Fruit fly (Drosophila melanogaster) whole organism, wandering third instar larva: ENCODE data around the gene CG17108.

ENCODE experiments used
- CrebA ChIP-seq: fragments of 200-800 bp; sonication (Bioruptor generic); optimal IDR thresholded peaks from 2 replicates; lab custom pipeline; 2016; ENCODE audit warnings: missing biosample characterization, mild to moderate bottlenecking, missing genetic modification characterization, borderline replicate concordance
- HLH106 ChIP-seq: fragments of 200-800 bp; optimal IDR thresholded peaks from 3 replicates; lab custom pipeline; 2019; ENCODE audit warnings: missing biosample characterization, mild to moderate bottlenecking, missing genetic modification characterization, moderate library complexity
- Jra ChIP-seq: sonication (Bioruptor generic); optimal IDR thresholded peaks from 2 replicates; lab custom pipeline; 2016; ENCODE audit warnings: missing biosample characterization, missing genetic modification characterization
- Mio ChIP-seq: sonication (Bioruptor generic); optimal IDR thresholded peaks from 2 replicates; lab custom pipeline; 2016; ENCODE audit warnings: missing biosample characterization, missing genetic modification characterization
- brk ChIP-seq: fragments of 200-800 bp; sonication (Bioruptor generic); optimal IDR thresholded peaks from 2 replicates; lab custom pipeline; 2016; ENCODE audit warnings: missing biosample characterization, mild to moderate bottlenecking, missing genetic modification characterization
- dsf ChIP-seq: sonication (Bioruptor generic); optimal IDR thresholded peaks from 2 replicates; lab custom pipeline; 2016; ENCODE audit warnings: missing biosample characterization, missing genetic modification characterization, borderline replicate concordance
- ey ChIP-seq: fragments of 200-800 bp; sonication (Bioruptor generic); optimal IDR thresholded peaks from 2 replicates; lab custom pipeline; 2016; ENCODE audit warnings: missing biosample characterization, missing genetic modification characterization
- jim ChIP-seq: fragments of 175-275, 200-325 bp; sonication (Bioruptor generic); optimal IDR thresholded peaks from 2 replicates; lab custom pipeline; 2016; ENCODE audit warnings: missing biosample characterization, mild to moderate bottlenecking, missing genetic modification characterization
- pan ChIP-seq: fragments of >200 bp; optimal IDR thresholded peaks from 2 replicates; lab custom pipeline; 2017
- psq ChIP-seq: fragments of 200-800 bp; sonication (Bioruptor generic); optimal IDR thresholded peaks from 3 replicates; lab custom pipeline; 2017; ENCODE audit warnings: missing biosample characterization, mild to moderate bottlenecking, missing genetic modification characterization, moderate library complexity
- rgr ChIP-seq: fragments of 200-800 bp; sonication (Bioruptor generic); optimal IDR thresholded peaks from 3 replicates; lab custom pipeline; 2016; ENCODE audit warnings: missing biosample characterization, mild to moderate bottlenecking, missing genetic modification characterization
- sage ChIP-seq: fragments of 200-800 bp; sonication (Bioruptor generic); optimal IDR thresholded peaks from 2 replicates; lab custom pipeline; 2016; ENCODE audit warnings: missing biosample characterization, mild to moderate bottlenecking, missing genetic modification characterization
- usp ChIP-seq: fragments of >200 bp; optimal IDR thresholded peaks from 2 replicates; lab custom pipeline; 2017; ENCODE audit warnings: missing biosample characterization, missing genetic modification characterization

dm6 chr2L:10694053-10694618 lies at the start of gene CG17108:
- TF ChIP-seq dsf (GFP tag; lab: Kevin White, UChicago) (no peak), HLH106 (no peak), sage (no peak), usp (GFP tag; lab: Kevin White, UChicago) (no peak), pan (no peak), CrebA (no peak), Mio (GFP tag; lab: Kevin White, UChicago) (no peak), psq (no peak), brk (GFP tag; lab: Kevin White, UChicago) (no peak), ey (no peak), rgr (GFP tag; lab: Kevin White, UChicago) (no peak), jim (GFP tag; lab: Kevin White, UChicago) (no peak), Jra (no peak)
